Fruit fly (Drosophila melanogaster): ENCODE data around the gene CG6041.

DNA sequence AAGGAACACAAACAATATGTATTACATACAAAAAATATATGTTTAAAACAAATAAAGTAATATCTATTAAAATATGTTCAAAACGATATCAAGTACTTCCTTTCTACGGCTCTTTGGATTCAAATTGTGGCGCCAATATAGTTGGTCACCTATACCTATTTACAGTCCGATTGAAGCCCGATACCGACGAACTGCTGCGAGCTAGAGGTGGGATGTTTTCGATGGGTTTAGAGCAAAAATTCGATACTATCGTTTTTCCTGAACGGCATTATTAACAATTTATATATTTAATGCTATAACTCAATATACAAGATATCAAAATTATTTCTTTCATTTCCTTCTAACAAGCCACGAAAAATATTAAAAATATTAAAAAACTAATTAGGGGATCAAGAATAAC is 6.1 kb upstream of the CG6041 start:
- TF ChIP-seq CG8119 (GFP tag; IDR thresholded peaks at IDR 0.05) (no peak), CG4318 (GFP tag; optimal IDR thresholded peaks at IDR 0.05) (no peak), CG34406 (GFP tag; optimal IDR thresholded peaks at IDR 0.05) (no peak), CG6854 (GFP tag; optimal IDR thresholded peaks at IDR 0.05) (no peak), CG11294 (GFP tag; IDR thresholded peaks at IDR 0.05) (no peak), CG6276 (GFP tag; optimal IDR thresholded peaks at IDR 0.05) (no peak), dsx (GFP tag; optimal IDR thresholded peaks at IDR 0.05; ENCODE audit: poor library complexity, severe bottlenecking) (no peak), Lpt (GFP tag; optimal IDR thresholded peaks at IDR 0.05) (no peak), Sox14 (GFP tag; optimal IDR thresholded peaks at IDR 0.05) (no peak), Blimp-1 (GFP tag; optimal IDR thresholded peaks at IDR 0.05) (no peak), CG10631 (GFP tag; optimal IDR thresholded peaks at IDR 0.05) (no peak)

Data from whole organism, prepupa.